Worm (Caenorhabditis elegans): ENCODE results near the gene F32E10.5.

- no peak for TF ChIP-seq aptf-3 (GFP tag; IDR thresholded peaks at IDR 0.05)
- no peak for TF ChIP-seq sdz-38 (tag; optimal IDR thresholded peaks at IDR 0.05)
These were observed 28.3 kb downstream of the F32E10.5 start for ce11 chrIV:7549844-7550243.

Measured in whole organism, young adult.